Worm (Caenorhabditis elegans) whole organism, L4 larva: ENCODE data around the gene nhr-122.

Source experiments
- dpl-1 ChIP-seq: fragments of 150-350 bp; optimal IDR thresholded peaks from 2 replicates; lab custom pipeline; 2014; ENCODE audit warnings: missing biosample characterization, missing genetic modification reagents, missing genetic modification characterization
- nhr-77 ChIP-seq: fragments of 150-350 bp; optimal IDR thresholded peaks from 2 replicates; lab custom pipeline; 2014; ENCODE audit warnings: missing biosample characterization, missing genetic modification characterization
- pha-4 ChIP-seq, 2 experiments: fragments of 150-350 bp in 1 of 2; fragments of 200-800 bp in 1 of 2; sonication (Bioruptor generic) in 1 of 2; IDR thresholded peaks in 1 of 2; optimal IDR thresholded peaks in 1 of 2; 2 replicates each; pipeline versions ENCODE4 v1.3.6 to Lab custom; 2014 to 2022; ENCODE audit warnings: missing genetic modification characterization in 2 of 2, missing genetic modification reagents in 2 of 2, missing biosample characterization in 1 of 2, missing compliant biosample characterization in 1 of 2

ce11 chrIV:1649794-1650193 is 36.1 kb downstream of the nhr-122 start:
- TF ChIP-seq pha-4 (GFP tag; IDR thresholded peaks at IDR 0.05; lab: Robert Waterston, UW) (no peak), pha-4 (tag; optimal IDR thresholded peaks at IDR 0.05; lab: Kevin White, UChicago) (no peak), dpl-1 (GFP tag; lab: Kevin White, UChicago) (no peak), nhr-77 (tag; lab: Kevin White, UChicago) (peak; percentile 0)
